Worm (Caenorhabditis elegans) whole organism, L2 larva: ENCODE data around the gene ZK1128.7.

ENCODE experiments used
- Y55F3AM.14 ChIP-seq: fragments of 200-800 bp; sonication (Bioruptor generic); optimal IDR thresholded peaks from 2 replicates; lab custom pipeline; 2018; ENCODE audit warnings: mild to moderate bottlenecking, missing genetic modification characterization, missing compliant biosample characterization
- nhr-6 ChIP-seq: fragments of 150-350 bp; optimal IDR thresholded peaks from 2 replicates; lab custom pipeline; 2014; ENCODE audit warnings: missing biosample characterization, missing genetic modification characterization
- sma-3 ChIP-seq: sonication (generic microtip); optimal IDR thresholded peaks from 2 replicates; lab custom pipeline; 2016; ENCODE audit warnings: missing genetic modification reagents, missing genetic modification characterization, missing compliant biosample characterization
- unc-55 ChIP-seq: fragments of 150-350 bp; sonication (generic microtip); optimal IDR thresholded peaks from 3 replicates; lab custom pipeline; 2014; ENCODE audit warnings: missing biosample characterization, missing genetic modification reagents, missing genetic modification characterization

DNA sequence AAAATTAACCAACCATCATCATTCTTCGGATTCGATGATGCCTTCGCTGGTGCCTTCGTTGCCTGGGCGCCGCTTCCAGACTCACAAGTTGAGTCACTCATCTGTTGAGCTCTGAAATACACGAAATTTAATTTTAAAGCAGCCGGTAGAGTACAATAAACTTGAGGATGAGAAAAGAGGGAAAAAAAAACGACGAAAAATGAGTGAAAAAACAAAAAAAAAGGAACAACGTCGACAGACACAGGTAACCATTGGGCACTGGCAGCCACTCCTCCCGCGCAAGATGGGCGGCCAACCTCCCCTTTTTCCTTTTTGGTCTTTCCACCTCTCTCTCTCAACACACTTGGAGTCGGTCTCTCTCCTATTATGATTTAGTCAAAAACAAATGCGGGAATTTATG, 9.9 kb downstream of the ZK1128.7 start, which contains the start of gene K08E5.1:
- TF ChIP-seq nhr-6 (tag; lab: Kevin White, UChicago) (no peak), Y55F3AM.14 (GFP tag; lab: Kevin White, UChicago) (no peak), unc-55 (GFP tag; lab: Kevin White, UChicago) (no peak), sma-3 (GFP tag; lab: Kevin White, UChicago) (no peak)
